Worm (Caenorhabditis elegans) whole organism, young adult: Measurements from ENCODE around the gene sri-30.

ENCODE experiments used
- D2030.7 ChIP-seq: fragments of 200-800 bp; sonication (Bioruptor generic); IDR thresholded peaks from 2 replicates; pipeline ENCODE4 v1.3.6; 2022; ENCODE audit warnings: missing genetic modification reagents, missing genetic modification characterization, missing compliant biosample characterization
- aptf-3 ChIP-seq: fragments of 200-800 bp; sonication (Bioruptor generic); IDR thresholded peaks from 2 replicates; pipeline ENCODE4 v1.3.6; 2022; ENCODE audit warnings: missing genetic modification characterization, missing compliant biosample characterization
- ccch-3 ChIP-seq: fragments of 200-800 bp; sonication (Bioruptor generic); optimal IDR thresholded peaks from 2 replicates; lab custom pipeline; 2018; ENCODE audit warnings: mild to moderate bottlenecking, missing genetic modification characterization, missing compliant biosample characterization
- egrh-3 ChIP-seq: fragments of 200-800 bp; sonication (Bioruptor generic); IDR thresholded peaks from 2 replicates; pipeline ENCODE4 v1.3.6; 2022; ENCODE audit warnings: missing genetic modification reagents, missing genetic modification characterization, missing compliant biosample characterization
- ekl-4 ChIP-seq: fragments of 200-800 bp; sonication (Bioruptor generic); IDR thresholded peaks from 2 replicates; pipeline ENCODE4 v1.3.6; 2022; ENCODE audit warnings: missing genetic modification reagents, missing genetic modification characterization, missing compliant biosample characterization
- lin-35 ChIP-seq, 3 experiments: fragments of 150-350 bp in 2 of 3; sonication (generic microtip) in 1 of 3; optimal IDR thresholded peaks; 2 replicates each; lab custom pipeline; 2014 to 2018; ENCODE audit warnings: missing biosample characterization in 3 of 3, missing genetic modification characterization in 3 of 3, missing genetic modification reagents in 3 of 3
- lir-1 ChIP-seq: fragments of 200-800 bp; sonication (Bioruptor generic); conservative IDR thresholded peaks from 2 replicates; pipeline ENCODE4 v1.3.6; 2022; ENCODE audit warnings: missing genetic modification reagents, missing genetic modification characterization, missing compliant biosample characterization
- madf-10 ChIP-seq: sonication (generic microtip); optimal IDR thresholded peaks from 2 replicates; lab custom pipeline; 2016; ENCODE audit warnings: mild to moderate bottlenecking, missing genetic modification characterization, missing compliant biosample characterization

ce11 chrII:3060782-3061181, 14.8 kb downstream of the sri-30 start, which contains the start of gene Y25C1A.6:
- TF ChIP-seq madf-10, result no peak
- TF ChIP-seq aptf-3, result no peak
- TF ChIP-seq lin-35 (GFP tag; optimal IDR thresholded peaks at IDR 0.05; lab: Kevin White, UChicago), result no peak
- TF ChIP-seq ccch-3 (GFP tag; lab: Kevin White, UChicago), result no peak
- no peak for TF ChIP-seq ekl-4 (GFP tag; lab: Robert Waterston, UW)
- TF ChIP-seq D2030.7, result no peak
- TF ChIP-seq lir-1, result no peak
- TF ChIP-seq egrh-3 (GFP tag; lab: Robert Waterston, UW), result no peak
